Worm (Caenorhabditis elegans) whole organism, early embryonic: ENCODE measurements around the gene vdac-1.

ENCODE experiments used
- B0310.2 ChIP-seq: sonication (generic microtip); optimal IDR thresholded peaks from 2 replicates; lab custom pipeline; 2016; ENCODE audit warnings: mild to moderate bottlenecking, missing genetic modification characterization, missing compliant biosample characterization
- F13C5.2 ChIP-seq: sonication (generic microtip); optimal IDR thresholded peaks from 2 replicates; lab custom pipeline; 2017; ENCODE audit warnings: mild to moderate bottlenecking, missing genetic modification characterization, inconsistent platforms, missing compliant biosample characterization
- aly-1 ChIP-seq: sonication (generic microtip); optimal IDR thresholded peaks from 2 replicates; lab custom pipeline; 2016; ENCODE audit warnings: missing genetic modification characterization, missing compliant biosample characterization
- ama-1 ChIP-seq: fragments of 150-350 bp; optimal IDR thresholded peaks from 2 replicates; lab custom pipeline; 2014
- ceh-13 ChIP-seq: fragments of 200-800 bp; sonication (Bioruptor generic); optimal IDR thresholded peaks from 2 replicates; lab custom pipeline; 2018; ENCODE audit warnings: mild to moderate bottlenecking, missing genetic modification characterization, missing compliant biosample characterization
- ceh-36 ChIP-seq: sonication (generic microtip); optimal IDR thresholded peaks from 2 replicates; lab custom pipeline; 2016; ENCODE audit warnings: missing genetic modification characterization, inconsistent platforms, missing compliant biosample characterization
- ets-7 ChIP-seq: sonication (generic microtip); optimal IDR thresholded peaks from 2 replicates; lab custom pipeline; 2016; ENCODE audit warnings: missing genotype, missing genetic modification characterization, missing compliant biosample characterization
- flt-1 ChIP-seq: fragments of 200-800 bp; sonication (Bioruptor generic); IDR thresholded peaks from 2 replicates; pipeline ENCODE4 v1.3.6; 2022; ENCODE audit warnings: missing genetic modification characterization, missing compliant biosample characterization
- hmbx-1 ChIP-seq: sonication (generic microtip); optimal IDR thresholded peaks from 2 replicates; lab custom pipeline; 2016; ENCODE audit warnings: mild to moderate bottlenecking, missing genetic modification characterization, missing compliant biosample characterization
- hmg-4 ChIP-seq: fragments of 200-800 bp; sonication (Bioruptor generic); optimal IDR thresholded peaks from 2 replicates; lab custom pipeline; 2018; ENCODE audit warnings: mild to moderate bottlenecking, missing genetic modification characterization, missing compliant biosample characterization
- hnd-1 ChIP-seq: sonication (generic microtip); optimal IDR thresholded peaks from 2 replicates; lab custom pipeline; 2016; ENCODE audit warnings: missing genetic modification characterization, missing compliant biosample characterization
- pes-1 ChIP-seq: fragments of 200-800 bp; sonication (Bioruptor generic); IDR thresholded peaks from 2 replicates; pipeline ENCODE4 v1.3.6; 2022; ENCODE audit warnings: missing genetic modification reagents, missing genetic modification characterization, missing compliant biosample characterization
- scrt-1 ChIP-seq: fragments of 200-800 bp; sonication (Bioruptor generic); IDR thresholded peaks from 2 replicates; pipeline ENCODE4 v1.3.6; 2022; ENCODE audit warnings: missing genetic modification characterization, missing compliant biosample characterization
- sea-1 ChIP-seq: fragments of 200-800 bp; sonication (Bioruptor generic); conservative IDR thresholded peaks from 2 replicates; pipeline ENCODE4 v1.3.6; 2022; ENCODE audit warnings: missing genetic modification characterization, missing compliant biosample characterization
- tbx-11 ChIP-seq: fragments of 200-800 bp; sonication (Bioruptor generic); IDR thresholded peaks from 2 replicates; pipeline ENCODE4 v1.3.6; 2022; ENCODE audit warnings: missing genetic modification characterization, missing compliant biosample characterization
- tbx-37 ChIP-seq: fragments of 200-800 bp; sonication (Bioruptor generic); conservative IDR thresholded peaks from 2 replicates; pipeline ENCODE4 v1.3.6; 2022; ENCODE audit warnings: missing genetic modification reagents, missing genetic modification characterization, missing compliant biosample characterization
- tra-4 ChIP-seq: sonication (generic microtip); optimal IDR thresholded peaks from 2 replicates; lab custom pipeline; 2017; ENCODE audit warnings: missing genetic modification characterization, missing compliant biosample characterization

The vdac-1 gene

DNA sequence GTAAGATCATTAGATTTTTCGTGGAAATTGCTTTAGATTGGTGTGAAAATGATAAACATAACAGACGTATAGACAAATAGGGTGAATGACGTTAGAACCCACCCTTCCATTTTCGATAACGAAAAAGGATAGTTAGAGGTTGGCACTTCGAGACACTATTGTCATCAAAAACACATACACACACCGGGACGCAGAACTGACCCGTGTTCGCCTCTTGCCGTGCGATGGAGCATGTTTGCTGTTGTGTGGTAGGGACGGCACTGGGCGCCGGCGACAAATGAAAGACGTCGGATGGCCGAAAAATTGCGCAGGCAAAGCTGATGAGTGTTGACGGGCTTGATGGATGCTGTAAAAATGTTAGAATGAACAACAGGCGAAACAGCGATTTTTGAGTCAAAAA, 42.2 kb upstream of the vdac-1 start:
- TF ChIP-seq ets-7 (tag; lab: Kevin White, UChicago) (no peak), tbx-37 (GFP tag; lab: Robert Waterston, UW) (0 out of 2 replicates have a peak, but pooled peaks have one; percentile 27)

DNA sequence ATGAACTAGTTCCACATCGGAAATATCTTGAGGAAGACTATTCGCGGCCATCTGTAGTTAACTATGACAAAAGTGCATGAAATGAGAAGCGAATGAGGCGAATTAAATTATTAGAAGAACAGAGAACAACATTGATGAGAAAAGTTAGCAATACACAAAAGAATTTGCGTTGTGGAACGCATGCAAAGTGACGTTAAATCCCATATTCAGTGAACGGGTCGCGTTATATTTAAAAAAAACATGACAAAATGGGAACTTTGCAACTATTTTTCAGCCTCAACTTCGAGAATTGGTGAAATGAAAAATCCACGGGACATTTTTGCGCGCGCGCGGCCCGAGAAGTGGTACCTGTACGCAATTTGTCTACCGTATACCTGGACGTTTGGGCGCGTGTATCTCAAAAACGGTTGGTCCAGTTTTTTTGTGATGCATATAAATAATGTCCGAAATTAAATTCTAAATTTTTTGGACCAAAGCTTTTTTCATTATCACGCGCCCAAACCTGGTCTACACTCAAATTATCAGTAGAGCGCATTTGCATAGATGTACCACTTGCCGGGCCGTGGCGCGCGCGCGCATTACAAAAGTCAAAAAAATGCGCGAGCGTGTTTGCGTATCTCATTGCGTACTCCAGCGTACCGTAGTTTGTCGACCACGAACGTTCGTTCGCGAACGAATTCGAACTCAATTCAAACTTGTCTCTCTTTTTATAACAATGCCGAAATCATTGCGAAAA, 40.3 kb upstream of the vdac-1 start, which contains the start of the genes cdd-2 and oef-1:
cdd-2 (minus strand) TSS at position 51 of the 736 bp plus-strand sequence.
oef-1 (plus strand) TSS at position 575 of the 736 bp plus-strand sequence.
- TF ChIP-seq ceh-13 (no peak), ceh-36 (tag; lab: Kevin White, UChicago) (no peak), flt-1 (GFP tag; lab: Robert Waterston, UW) (no peak), scrt-1 (GFP tag; lab: Robert Waterston, UW) (no peak), hmbx-1 (tag; lab: Kevin White, UChicago) (no peak), ets-7 (tag; lab: Kevin White, UChicago) (no peak), B0310.2 (tag; lab: Kevin White, UChicago) (no peak), ama-1 (lab: Kevin White, UChicago) (no peak), tbx-11 (GFP tag; lab: Robert Waterston, UW) (no peak), hnd-1 (tag; lab: Kevin White, UChicago) (no peak)

DNA sequence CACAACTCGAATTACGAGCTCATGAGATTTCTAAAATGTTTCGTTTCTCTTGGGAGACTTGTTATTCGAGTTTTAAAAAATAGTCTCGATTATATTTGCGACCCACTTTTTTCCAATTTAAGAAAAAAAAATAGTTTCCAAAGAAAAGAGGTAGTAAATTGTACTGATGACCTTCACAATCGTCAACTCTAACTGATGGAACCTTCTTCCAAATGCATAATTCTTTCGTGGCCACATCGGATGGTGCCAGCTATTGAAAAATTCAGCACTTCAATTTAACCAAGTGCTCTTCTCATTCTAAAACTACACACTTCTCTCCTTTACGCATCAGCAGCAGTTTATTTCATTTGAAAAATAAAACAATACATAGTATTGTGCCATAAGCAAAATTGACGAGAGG, 36.0 kb upstream of the vdac-1 start:
- TF ChIP-seq ama-1 (lab: Kevin White, UChicago) (no peak), F13C5.2 (tag; lab: Kevin White, UChicago) (no peak), scrt-1 (GFP tag; lab: Robert Waterston, UW) (no peak), aly-1 (tag; lab: Kevin White, UChicago) (no peak), hmg-4 (GFP tag; lab: Kevin White, UChicago) (no peak), ets-7 (tag; lab: Kevin White, UChicago) (no peak), flt-1 (GFP tag; lab: Robert Waterston, UW) (no peak)

DNA sequence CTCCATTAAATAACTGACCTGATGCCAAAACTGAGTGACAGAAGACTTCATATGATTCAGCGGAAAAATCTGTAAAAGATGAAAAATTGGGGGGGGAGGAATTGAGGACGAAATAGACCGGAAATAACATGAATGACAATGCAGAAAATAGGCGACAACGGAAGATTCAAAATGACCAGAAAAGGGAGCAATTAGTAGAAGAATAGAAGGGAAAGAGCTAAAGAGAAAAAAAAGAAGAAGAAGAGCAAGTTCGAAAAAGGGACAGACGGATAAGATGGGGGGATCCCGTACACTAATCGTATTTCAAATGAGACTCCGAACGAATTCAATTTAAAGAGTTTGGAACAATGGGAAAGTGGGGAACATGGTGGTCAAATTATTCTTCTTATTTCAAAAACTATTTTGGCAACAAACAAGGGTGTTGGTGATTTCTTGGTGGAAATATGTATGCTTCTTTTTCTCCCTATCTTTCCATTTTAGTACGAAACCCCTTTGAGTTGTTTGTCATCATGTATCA, 34.9 kb upstream of the vdac-1 start, which contains the start of gene R05G6.10:
R05G6.10 (minus strand) TSS at position 51 of the 517 bp plus-strand sequence.
- TF ChIP-seq ama-1 (lab: Kevin White, UChicago), result no peak
- no peak for TF ChIP-seq tra-4
- TF ChIP-seq ceh-36 (tag; lab: Kevin White, UChicago), result no peak
- TF ChIP-seq flt-1 (GFP tag; lab: Robert Waterston, UW), result no peak
- no peak for TF ChIP-seq F13C5.2 (tag; lab: Kevin White, UChicago)
- TF ChIP-seq tbx-37 (GFP tag; lab: Robert Waterston, UW), result no peak

ce11 chrIV:7532360-7532759, 24.7 kb upstream of the vdac-1 start, which contains the start of gene R05G6.1:
Gene R05G6.1 (plus strand): TSS chrIV:7532660.
- TF ChIP-seq hnd-1 (tag; lab: Kevin White, UChicago), result no peak

ce11 chrIV:7530226-7531070, 22.8 kb upstream of the vdac-1 start:
- TF ChIP-seq tbx-11 (GFP tag; lab: Robert Waterston, UW) (no peak), flt-1 (GFP tag; lab: Robert Waterston, UW) (no peak), sea-1 (GFP tag; lab: Robert Waterston, UW) (no peak), ets-7 (tag; lab: Kevin White, UChicago) (no peak), F13C5.2 (tag; lab: Kevin White, UChicago) (no peak), ceh-36 (tag; lab: Kevin White, UChicago) (no peak), pes-1 (no peak)

ce11 chrIV:7523744-7524143, 16.1 kb upstream of the vdac-1 start:
- TF ChIP-seq tbx-11 (GFP tag; lab: Robert Waterston, UW) (no peak), ceh-13 (no peak), tra-4 (no peak), ama-1 (lab: Kevin White, UChicago) (no peak), sea-1 (GFP tag; lab: Robert Waterston, UW) (no peak), scrt-1 (GFP tag; lab: Robert Waterston, UW) (no peak), ets-7 (tag; lab: Kevin White, UChicago) (no peak), hmbx-1 (tag; lab: Kevin White, UChicago) (no peak), ceh-36 (tag; lab: Kevin White, UChicago) (no peak), pes-1 (no peak), hmg-4 (GFP tag; lab: Kevin White, UChicago) (no peak), aly-1 (tag; lab: Kevin White, UChicago) (no peak)

ce11 chrIV:7521591-7521990, 13.9 kb upstream of the vdac-1 start:
- TF ChIP-seq flt-1 (GFP tag; lab: Robert Waterston, UW), result no peak
- TF ChIP-seq tra-4, result no peak
- TF ChIP-seq tbx-11 (GFP tag; lab: Robert Waterston, UW), result no peak
- no peak for TF ChIP-seq F13C5.2 (tag; lab: Kevin White, UChicago)
- no peak for TF ChIP-seq B0310.2 (tag; lab: Kevin White, UChicago)
- TF ChIP-seq pes-1, result no peak
- no peak for TF ChIP-seq ama-1 (lab: Kevin White, UChicago)
- TF ChIP-seq ceh-36 (tag; lab: Kevin White, UChicago), result no peak
- TF ChIP-seq hmbx-1 (tag; lab: Kevin White, UChicago), result no peak
- no peak for TF ChIP-seq ceh-13
- no peak for TF ChIP-seq scrt-1 (GFP tag; lab: Robert Waterston, UW)
- no peak for TF ChIP-seq sea-1 (GFP tag; lab: Robert Waterston, UW)
- no peak for TF ChIP-seq hnd-1 (tag; lab: Kevin White, UChicago)
- TF ChIP-seq hmg-4 (GFP tag; lab: Kevin White, UChicago), result no peak
- TF ChIP-seq tbx-37 (GFP tag; lab: Robert Waterston, UW), result no peak
- TF ChIP-seq aly-1 (tag; lab: Kevin White, UChicago), result no peak
- no peak for TF ChIP-seq ets-7 (tag; lab: Kevin White, UChicago)
